Fruit fly (Drosophila melanogaster): ENCODE data around the gene Dap160.

Gene Dap160

dm6 chr2L:21156156-21157040 is 14.3 kb upstream of the Dap160 start, which contains the start of the genes Mpp6 and E2f2:
Gene Mpp6 (plus strand): TSS chr2L:21156288.
Gene E2f2 (minus strand): TSS chr2L:21156749.
- TF ChIP-seq noc (tag; optimal IDR thresholded peaks at IDR 0.05) = no peak

dm6 chr2L:21153844-21154243 is 11.7 kb upstream of the Dap160 start:
- no peak for TF ChIP-seq noc (tag; optimal IDR thresholded peaks at IDR 0.05)

- no peak for TF ChIP-seq noc (tag; optimal IDR thresholded peaks at IDR 0.05)
These were observed 6.9 kb upstream of the Dap160 start for dm6 chr2L:21149053-21149452.

dm6 chr2L:21148242-21148641 is 6.1 kb upstream of the Dap160 start, which contains the start of gene del:
Gene del (minus strand): TSS chr2L:21148546.
- no peak for TF ChIP-seq noc (tag; optimal IDR thresholded peaks at IDR 0.05)

- no peak for TF ChIP-seq noc (tag; optimal IDR thresholded peaks at IDR 0.05)
These were observed 832 bp upstream of the Dap160 start, which contains the start of gene pths for dm6 chr2L:21142972-21143385. Gene pths (plus strand): TSS chr2L:21143229.

- TF ChIP-seq noc (tag; optimal IDR thresholded peaks at IDR 0.05) = no peak
These were observed 328 bp upstream of the Dap160 start for dm6 chr2L:21142501-21142849.

dm6 chr2L:21135764-21136163 is 6.4 kb downstream of the Dap160 start:
- no peak for TF ChIP-seq noc (tag; optimal IDR thresholded peaks at IDR 0.05)

- no peak for TF ChIP-seq noc (tag; optimal IDR thresholded peaks at IDR 0.05)
These were observed 26.5 kb downstream of the Dap160 start for dm6 chr2L:21115687-21116086.

dm6 chr2L:21113546-21113945 is 28.6 kb downstream of the Dap160 start:
- no peak for TF ChIP-seq noc (tag; optimal IDR thresholded peaks at IDR 0.05)

dm6 chr2L:21111849-21112248 is 30.3 kb downstream of the Dap160 start:
- TF ChIP-seq noc (tag; optimal IDR thresholded peaks at IDR 0.05) = no peak

- no peak for TF ChIP-seq noc (tag; optimal IDR thresholded peaks at IDR 0.05)
These were observed 32.5 kb downstream of the Dap160 start for dm6 chr2L:21109680-21110079.

dm6 chr2L:21108759-21109282 is 33.3 kb downstream of the Dap160 start:
- no peak for TF ChIP-seq noc (tag; optimal IDR thresholded peaks at IDR 0.05)

- peak; percentile 20 for TF ChIP-seq noc (tag; optimal IDR thresholded peaks at IDR 0.05)
These were observed 34.3 kb downstream of the Dap160 start for dm6 chr2L:21107651-21108489.

dm6 chr2L:21105127-21105526 is 37.0 kb downstream of the Dap160 start:
- TF ChIP-seq noc (tag; optimal IDR thresholded peaks at IDR 0.05) = no peak

dm6 chr2L:21104326-21104725 is 37.8 kb downstream of the Dap160 start, which contains the start of the genes CG46307 and Nhe2:
Gene CG46307 (plus strand): TSS chr2L:21104568.
Gene Nhe2 (plus strand): TSS chr2L:21104568.
- no peak for TF ChIP-seq noc (tag; optimal IDR thresholded peaks at IDR 0.05)
